Fruit fly (Drosophila melanogaster) whole organism: ENCODE measurements around the gene CG2656.

Source experiments
- Dll ChIP-seq: fragments of >200 bp; optimal IDR thresholded peaks from 2 replicates; lab custom pipeline; 2017
- pan ChIP-seq: fragments of >200 bp; optimal IDR thresholded peaks from 2 replicates; lab custom pipeline; 2017
- usp ChIP-seq: fragments of >200 bp; optimal IDR thresholded peaks from 2 replicates; lab custom pipeline; 2017; ENCODE audit warnings: missing biosample characterization, missing genetic modification characterization, mixed read lengths

- no peak for TF ChIP-seq Dll (lab: Kevin White, UChicago)
- TF ChIP-seq pan = no peak
- TF ChIP-seq usp (GFP tag; lab: Kevin White, UChicago) = no peak
Observed at dm6 chr3R:7131260-7131659, 13.3 kb upstream of the CG2656 start, which contains the start of gene CG31493.
